Fruit fly (Drosophila melanogaster) whole organism, embryonic: ENCODE results near the gene GlnRS.

Experiments used
- BtbVII ChIP-seq: fragments of 200-800 bp; sonication (Bioruptor generic); optimal IDR thresholded peaks from 3 replicates; lab custom pipeline; 2017; ENCODE audit warnings: missing biosample characterization, mild to moderate bottlenecking, missing genetic modification characterization
- C15 ChIP-seq: fragments of 200-800 bp; sonication (Bioruptor generic); IDR thresholded peaks from 3 replicates; pipeline ENCODE4 v1.3.6; 2022; ENCODE audit warnings: missing biosample characterization, missing genetic modification characterization
- CG11560 ChIP-seq: fragments of 200-800 bp; sonication (Bioruptor generic); IDR thresholded peaks from 3 replicates; pipeline ENCODE4 v1.3.6; 2022; ENCODE audit warnings: missing biosample characterization, missing genetic modification characterization
- CG17328 ChIP-seq: fragments of 200-800 bp; sonication (Bioruptor generic); IDR thresholded peaks from 2 replicates; pipeline ENCODE4 v1.3.6; 2022; ENCODE audit warnings: missing biosample characterization, missing genetic modification characterization
- CG17359 ChIP-seq: fragments of 200-800 bp; sonication (Bioruptor generic); optimal IDR thresholded peaks from 3 replicates; lab custom pipeline; 2018; ENCODE audit warnings: missing biosample characterization, mild to moderate bottlenecking, missing genetic modification characterization, moderate library complexity
- CG18619 ChIP-seq: fragments of 200-800 bp; sonication (Bioruptor generic); optimal IDR thresholded peaks from 3 replicates; lab custom pipeline; 2017; ENCODE audit warnings: missing biosample characterization, mild to moderate bottlenecking, missing genetic modification characterization
- CG2199 ChIP-seq: fragments of 200-800 bp; sonication (Bioruptor generic); IDR thresholded peaks from 3 replicates; pipeline ENCODE4 v1.3.6; 2022; ENCODE audit warnings: missing biosample characterization, missing genetic modification characterization
- CG2889 ChIP-seq: fragments of 200-800 bp; sonication (Bioruptor generic); IDR thresholded peaks from 3 replicates; pipeline ENCODE4 v1.3.6; 2022; ENCODE audit warnings: missing biosample characterization, missing genetic modification characterization
- CG32532 ChIP-seq: fragments of 200-800 bp; sonication (Bioruptor generic); IDR thresholded peaks from 2 replicates; pipeline ENCODE4 v1.3.6; 2022; ENCODE audit warnings: missing biosample characterization, missing genetic modification characterization
- CG32767 ChIP-seq: fragments of 200-800 bp; sonication (Bioruptor generic); IDR thresholded peaks from 2 replicates; pipeline ENCODE4 v1.3.6; 2022; ENCODE audit warnings: missing biosample characterization, missing genetic modification characterization
- CG34376 ChIP-seq: fragments of 200-800 bp; sonication (Bioruptor generic); optimal IDR thresholded peaks from 2 replicates; lab custom pipeline; 2018; ENCODE audit warnings: missing biosample characterization, mild to moderate bottlenecking, missing genetic modification characterization
- CG4617 ChIP-seq: fragments of 200-800 bp; sonication (Bioruptor generic); optimal IDR thresholded peaks from 3 replicates; lab custom pipeline; 2016; ENCODE audit warnings: missing biosample characterization, missing genetic modification characterization, borderline replicate concordance
- CG4730 ChIP-seq: fragments of 200-800 bp; sonication (Bioruptor generic); IDR thresholded peaks from 2 replicates; pipeline ENCODE4 v1.3.6; 2022; ENCODE audit warnings: missing biosample characterization, missing genetic modification characterization
- CG4820 ChIP-seq: fragments of 200-800 bp; sonication (Bioruptor generic); optimal IDR thresholded peaks from 3 replicates; lab custom pipeline; 2016; ENCODE audit warnings: missing biosample characterization, missing genetic modification characterization
- CTCF ChIP-seq: fragments of 200-800 bp; sonication (Bioruptor generic); optimal IDR thresholded peaks from 2 replicates; lab custom pipeline; 2017; ENCODE audit warnings: missing biosample characterization, mild to moderate bottlenecking, missing genetic modification characterization, moderate library complexity
- Dip2 ChIP-seq: fragments of 200-800 bp; sonication (Bioruptor generic); IDR thresholded peaks from 2 replicates; pipeline ENCODE4 v1.3.6; 2022; ENCODE audit warnings: missing biosample characterization, missing genetic modification characterization
- Dref ChIP-seq: fragments of 200-800 bp; sonication (Bioruptor generic); IDR thresholded peaks from 2 replicates; pipeline ENCODE4 v1.3.6; 2022; ENCODE audit warnings: missing biosample characterization, missing genetic modification characterization
- ERR ChIP-seq: fragments of 200-800 bp; sonication (Bioruptor generic); optimal IDR thresholded peaks from 2 replicates; lab custom pipeline; 2016; ENCODE audit warnings: missing biosample characterization, missing genetic modification characterization
- GATAe ChIP-seq: fragments of 200-800 bp; sonication (Bioruptor generic); conservative IDR thresholded peaks from 2 replicates; pipeline ENCODE4 v1.3.6; 2022; ENCODE audit warnings: missing biosample characterization, missing genetic modification characterization
- Gsc ChIP-seq: fragments of 200-800 bp; sonication (Bioruptor generic); IDR thresholded peaks from 2 replicates; pipeline ENCODE4 v1.3.6; 2022; ENCODE audit warnings: missing biosample characterization, missing genetic modification characterization
- HLHmδ ChIP-seq: fragments of 200-800 bp; sonication (Bioruptor generic); optimal IDR thresholded peaks from 2 replicates; lab custom pipeline; 2018; ENCODE audit warnings: missing biosample characterization, mild to moderate bottlenecking, missing genetic modification characterization, moderate library complexity
- Myb ChIP-seq: fragments of 200-800 bp; sonication (Bioruptor generic); optimal IDR thresholded peaks from 2 replicates; lab custom pipeline; 2016; ENCODE audit warnings: missing biosample characterization, missing genetic modification characterization
- NC2α ChIP-seq: fragments of 200-800 bp; sonication (Bioruptor generic); optimal IDR thresholded peaks from 2 replicates; lab custom pipeline; 2016; ENCODE audit warnings: missing biosample characterization, missing genetic modification characterization
- Opbp ChIP-seq: fragments of 200-800 bp; sonication (Bioruptor generic); IDR thresholded peaks from 3 replicates; pipeline ENCODE4 v1.3.6; 2022; ENCODE audit warnings: missing biosample characterization, missing genetic modification characterization; ENCODE audit not compliant: partially characterized antibody
- Sox100B ChIP-seq: fragments of 200-800 bp; sonication (Bioruptor generic); optimal IDR thresholded peaks from 3 replicates; lab custom pipeline; 2018; ENCODE audit warnings: missing biosample characterization, mild to moderate bottlenecking, missing genetic modification characterization
- Trl ChIP-seq, 3 experiments: fragments of >200 bp in 2 of 3; fragments of 200-800 bp in 1 of 3; sonication (Bioruptor generic) in 1 of 3; optimal IDR thresholded peaks; 2 replicates in 1 of 3; 3 replicates in 2 of 3; lab custom pipeline; 2016 to 2017; ENCODE audit warnings: missing biosample characterization in 1 of 3, missing genetic modification characterization in 1 of 3
- Usf ChIP-seq: fragments of 200-800 bp; sonication (Bioruptor generic); optimal IDR thresholded peaks from 2 replicates; lab custom pipeline; 2017; ENCODE audit warnings: missing genotype, missing biosample characterization, missing genetic modification characterization
- Vsx1 ChIP-seq: fragments of 200-800 bp; sonication (Bioruptor generic); optimal IDR thresholded peaks from 2 replicates; lab custom pipeline; 2017; ENCODE audit warnings: missing biosample characterization, mild to moderate bottlenecking, missing genetic modification characterization, missing genetic modification reagents
- ap ChIP-seq: fragments of 200-800 bp; sonication (Bioruptor generic); IDR thresholded peaks from 2 replicates; pipeline ENCODE4 v1.3.6; 2022; ENCODE audit warnings: missing biosample characterization, missing genetic modification characterization
- btn ChIP-seq: fragments of 200-800 bp; sonication (Bioruptor generic); optimal IDR thresholded peaks from 2 replicates; lab custom pipeline; 2016; ENCODE audit warnings: missing biosample characterization, missing genetic modification characterization
- corto ChIP-seq: fragments of 200-800 bp; sonication (Bioruptor generic); optimal IDR thresholded peaks from 2 replicates; lab custom pipeline; 2016; ENCODE audit warnings: missing biosample characterization, mild to moderate bottlenecking, missing genetic modification characterization, moderate library complexity
- cwo ChIP-seq: fragments of 200-800 bp; sonication (Bioruptor generic); optimal IDR thresholded peaks from 3 replicates; lab custom pipeline; 2017; ENCODE audit warnings: missing biosample characterization, missing genetic modification characterization, mild to moderate bottlenecking, moderate library complexity, missing genetic modification reagents
- exex ChIP-seq: fragments of 200-800 bp; sonication (Bioruptor generic); optimal IDR thresholded peaks from 4 replicates; lab custom pipeline; 2018; ENCODE audit warnings: missing biosample characterization, mild to moderate bottlenecking, missing genetic modification characterization, moderate library complexity
- fd64A ChIP-seq: fragments of 200-800 bp; sonication (Bioruptor generic); optimal IDR thresholded peaks from 3 replicates; lab custom pipeline; 2018; ENCODE audit warnings: missing biosample characterization, mild to moderate bottlenecking, missing genetic modification characterization
- fu2 ChIP-seq: fragments of 200-800 bp; sonication (Bioruptor generic); optimal IDR thresholded peaks from 2 replicates; lab custom pipeline; 2016; ENCODE audit warnings: missing biosample characterization, missing genetic modification characterization
- grn ChIP-seq: fragments of 200-800 bp; sonication (Bioruptor generic); optimal IDR thresholded peaks from 3 replicates; lab custom pipeline; 2017; ENCODE audit warnings: missing biosample characterization, missing genetic modification characterization
- ham ChIP-seq: fragments of 200-800 bp; sonication (Bioruptor generic); IDR thresholded peaks from 2 replicates; pipeline ENCODE4 v1.3.6; 2022; ENCODE audit warnings: missing biosample characterization, missing genetic modification characterization
- lab ChIP-seq: fragments of 200-800 bp; sonication (Bioruptor generic); optimal IDR thresholded peaks from 3 replicates; lab custom pipeline; 2017; ENCODE audit warnings: missing biosample characterization, missing genetic modification characterization, mild to moderate bottlenecking, moderate library complexity, missing genetic modification reagents
- mirr ChIP-seq: fragments of 200-800 bp; sonication (Bioruptor generic); optimal IDR thresholded peaks from 3 replicates; lab custom pipeline; 2018; ENCODE audit warnings: missing biosample characterization, mild to moderate bottlenecking, missing genetic modification characterization
- nau ChIP-seq: fragments of 200-800 bp; sonication (Bioruptor generic); optimal IDR thresholded peaks from 3 replicates; lab custom pipeline; 2017; ENCODE audit warnings: missing biosample characterization, mild to moderate bottlenecking, missing genetic modification characterization, missing genetic modification reagents
- nerfin-2 ChIP-seq: fragments of 200-800 bp; sonication (Bioruptor generic); IDR thresholded peaks from 2 replicates; pipeline ENCODE4 v1.3.6; 2022; ENCODE audit warnings: missing biosample characterization, missing genetic modification characterization; ENCODE audit not compliant: partially characterized antibody
- nom ChIP-seq: fragments of 200-800 bp; sonication (Bioruptor generic); optimal IDR thresholded peaks from 2 replicates; lab custom pipeline; 2017; ENCODE audit warnings: missing biosample characterization, missing genetic modification characterization, mild to moderate bottlenecking, moderate library complexity, missing genetic modification reagents
- psq ChIP-seq: fragments of 200-800 bp; sonication (Bioruptor generic); optimal IDR thresholded peaks from 2 replicates; lab custom pipeline; 2017; ENCODE audit warnings: missing biosample characterization, missing genetic modification characterization
- salm ChIP-seq: fragments of 200-800 bp; sonication (Bioruptor generic); optimal IDR thresholded peaks from 2 replicates; lab custom pipeline; 2018; ENCODE audit warnings: missing biosample characterization, mild to moderate bottlenecking, missing genetic modification characterization
- sug ChIP-seq: fragments of 200-800 bp; optimal IDR thresholded peaks from 2 replicates; lab custom pipeline; 2019; ENCODE audit warnings: missing biosample characterization, mild to moderate bottlenecking, missing genetic modification characterization, moderate library complexity
- tna ChIP-seq: fragments of 200-800 bp; sonication (Bioruptor generic); IDR thresholded peaks from 2 replicates; pipeline ENCODE4 v1.3.6; 2022; ENCODE audit warnings: missing biosample characterization, missing genetic modification characterization; ENCODE audit not compliant: partially characterized antibody
- ttk ChIP-seq: fragments of 200-800 bp; sonication (Bioruptor generic); IDR thresholded peaks from 2 replicates; pipeline ENCODE4 v2.1.2; 2022; ENCODE audit warnings: missing biosample characterization, missing genetic modification characterization
- unc-4 ChIP-seq: fragments of 200-800 bp; sonication (Bioruptor generic); IDR thresholded peaks from 2 replicates; pipeline ENCODE4 v1.3.6; 2022; ENCODE audit warnings: missing biosample characterization, missing genetic modification characterization; ENCODE audit not compliant: partially characterized antibody
- vnd ChIP-seq: fragments of 200-800 bp; sonication (Bioruptor generic); IDR thresholded peaks from 3 replicates; pipeline ENCODE4 v1.3.6; 2022; ENCODE audit warnings: missing biosample characterization, missing genetic modification characterization; ENCODE audit not compliant: partially characterized antibody
- zfh1 ChIP-seq: fragments of 200-800 bp; sonication (Bioruptor generic); IDR thresholded peaks from 3 replicates; pipeline ENCODE4 v1.3.6; 2022; ENCODE audit warnings: missing biosample characterization, missing genetic modification characterization

GlnRS gene

dm6 chr3R:25310843-25311242, 45.3 kb upstream of the GlnRS start, which contains the start of gene CG31099:
Gene CG31099 (minus strand): TSS chr3R:25310943.
- TF ChIP-seq Dip2 (no peak), nerfin-2 (GFP tag; lab: Robert Waterston, UW) (no peak), salm (tag; lab: Kevin White, UChicago) (no peak), corto (GFP tag; lab: Kevin White, UChicago) (no peak), ap (GFP tag; lab: Robert Waterston, UW) (no peak), BtbVII (GFP tag; lab: Kevin White, UChicago) (no peak), Trl (optimal IDR thresholded peaks at IDR 0.05; lab: Kevin White, UChicago) (no peak), Trl (GFP tag; optimal IDR thresholded peaks at IDR 0.05; lab: Kevin White, UChicago) (no peak), CG32532 (GFP tag; lab: Robert Waterston, UW) (no peak), tna (GFP tag; lab: Robert Waterston, UW) (no peak), ham (GFP tag; lab: Robert Waterston, UW) (no peak), nom (GFP tag; lab: Kevin White, UChicago) (no peak), unc-4 (GFP tag; lab: Robert Waterston, UW) (no peak), CTCF (GFP tag; lab: Kevin White, UChicago) (no peak), zfh1 (GFP tag; lab: Robert Waterston, UW) (no peak), psq (GFP tag; lab: Kevin White, UChicago) (no peak), cwo (GFP tag; lab: Kevin White, UChicago) (no peak), vnd (GFP tag; lab: Robert Waterston, UW) (no peak), CG18619 (GFP tag; lab: Kevin White, UChicago) (no peak), btn (GFP tag; lab: Kevin White, UChicago) (no peak), nau (GFP tag; lab: Kevin White, UChicago) (no peak)
- TF ChIP-seq, all 482 proteins: peak for 0

dm6 chr3R:25309175-25309574, 43.7 kb upstream of the GlnRS start:
- no peak for TF ChIP-seq CG11560 (tag; lab: Robert Waterston, UW)
- no peak for TF ChIP-seq Dref (GFP tag; lab: Robert Waterston, UW)
- peak; percentile 38 for TF ChIP-seq grn (GFP tag; lab: Kevin White, UChicago)
- TF ChIP-seq Myb (GFP tag; lab: Kevin White, UChicago), result no peak
- no peak for TF ChIP-seq fd64A
- no peak for TF ChIP-seq CG2889 (GFP tag; lab: Robert Waterston, UW)
- TF ChIP-seq exex (tag; lab: Kevin White, UChicago), result peak; percentile 97
- TF ChIP-seq CG4730 (GFP tag; lab: Robert Waterston, UW), result no peak
- TF ChIP-seq sug (tag; lab: Kevin White, UChicago), result peak; percentile 69
- TF ChIP-seq C15 (GFP tag; lab: Robert Waterston, UW), result no peak
- TF ChIP-seq ERR (GFP tag; lab: Kevin White, UChicago), result no peak
- no peak for TF ChIP-seq Opbp (GFP tag; lab: Robert Waterston, UW)
- no peak for TF ChIP-seq ttk (GFP tag; lab: Robert Waterston, UW)
- no peak for TF ChIP-seq HLHmδ
- TF ChIP-seq psq (GFP tag; lab: Kevin White, UChicago), result no peak
- TF ChIP-seq NC2α (GFP tag; lab: Kevin White, UChicago), result no peak
- peak; percentile 7 for TF ChIP-seq CG34376 (GFP tag; lab: Kevin White, UChicago)
- no peak for TF ChIP-seq CG32532 (GFP tag; lab: Robert Waterston, UW)
- no peak for TF ChIP-seq CG2199 (GFP tag; lab: Robert Waterston, UW)
- no peak for TF ChIP-seq cwo (GFP tag; lab: Kevin White, UChicago)
- no peak for TF ChIP-seq CG17359
- no peak for TF ChIP-seq Sox100B (GFP tag; lab: Kevin White, UChicago)
- no peak for TF ChIP-seq CG32767 (GFP tag; lab: Robert Waterston, UW)
- peak; percentile 53 for TF ChIP-seq lab (GFP tag; lab: Kevin White, UChicago)
- TF ChIP-seq Usf (GFP tag; lab: Kevin White, UChicago), result no peak
- TF ChIP-seq CG4820 (GFP tag; lab: Kevin White, UChicago), result no peak
- no peak for TF ChIP-seq CG17328 (GFP tag; lab: Robert Waterston, UW)
- TF ChIP-seq GATAe (GFP tag; lab: Robert Waterston, UW), result 0 out of 2 replicates have a peak, but pooled peaks have one; percentile 21
- peak; percentile 64 for TF ChIP-seq mirr
- TF ChIP-seq fu2 (GFP tag; lab: Kevin White, UChicago), result no peak
- no peak for TF ChIP-seq CG4617 (GFP tag; lab: Kevin White, UChicago)
- peak; percentile 33 for TF ChIP-seq Vsx1
- no peak for TF ChIP-seq Gsc (GFP tag; lab: Robert Waterston, UW)
